Worm (Caenorhabditis elegans): ENCODE measurements around the gene F28B12.6.

The F28B12.6 gene

DNA sequence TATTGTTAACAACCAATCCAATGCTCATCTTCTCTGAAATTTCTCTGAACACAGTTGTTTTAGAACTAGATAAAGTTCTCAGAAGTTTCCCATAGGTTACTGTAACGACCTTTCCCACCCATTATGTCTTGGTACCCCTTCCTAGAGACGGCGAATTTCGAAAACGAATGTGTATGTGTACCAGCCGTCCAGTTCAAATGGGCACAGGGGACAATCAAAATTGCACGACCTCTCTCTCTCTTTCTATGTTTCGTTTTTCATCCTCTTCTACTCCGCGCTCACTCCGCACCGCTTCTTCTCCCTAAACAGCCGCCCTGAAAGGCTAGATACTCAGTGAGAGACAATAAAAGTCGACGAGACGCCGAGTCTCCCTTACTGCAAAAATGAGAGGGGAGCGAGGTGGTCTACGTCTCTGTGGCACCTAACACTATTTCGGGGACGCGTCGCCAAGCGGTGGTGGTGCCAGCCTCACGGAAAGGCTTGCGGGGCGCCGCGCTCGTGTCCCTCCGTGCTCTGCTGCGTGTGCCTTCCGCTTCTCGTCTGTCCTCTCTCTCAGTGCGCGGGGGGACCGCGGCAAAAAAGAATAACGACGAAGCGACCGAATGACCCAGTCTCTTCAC, 39.1 kb upstream of the F28B12.6 start (continued):
- no peak for TF ChIP-seq elt-3 (tag; optimal IDR thresholded peaks at IDR 0.05)
- TF ChIP-seq aly-2 (tag; optimal IDR thresholded peaks at IDR 0.05), result no peak
- TF ChIP-seq nhr-237 (tag; optimal IDR thresholded peaks at IDR 0.05), result no peak
- TF ChIP-seq pha-4 (tag; optimal IDR thresholded peaks at IDR 0.05), result peak; percentile 5
- peak; percentile 76 for TF ChIP-seq egl-5 (tag; optimal IDR thresholded peaks at IDR 0.05)
- TF ChIP-seq pqm-1 (tag; optimal IDR thresholded peaks at IDR 0.05), result peak; percentile 6
- no peak for TF ChIP-seq ztf-4 (tag; optimal IDR thresholded peaks at IDR 0.05)
- TF ChIP-seq nhr-67 (tag; optimal IDR thresholded peaks at IDR 0.05), result no peak
- TF ChIP-seq nhr-25 (tag; optimal IDR thresholded peaks at IDR 0.05), result no peak
- TF ChIP-seq nhr-76 (tag; optimal IDR thresholded peaks at IDR 0.05), result no peak
- no peak for TF ChIP-seq mdl-1 (tag; optimal IDR thresholded peaks at IDR 0.05)
- TF ChIP-seq ztf-11 (tag; optimal IDR thresholded peaks at IDR 0.05), result no peak
- no peak for TF ChIP-seq mml-1 (tag; optimal IDR thresholded peaks at IDR 0.05)
- no peak for TF ChIP-seq nhr-12 (tag; optimal IDR thresholded peaks at IDR 0.05)
- TF ChIP-seq sea-2 (GFP tag; optimal IDR thresholded peaks at IDR 0.05), result no peak
- TF ChIP-seq nhr-28 (tag; optimal IDR thresholded peaks at IDR 0.05), result no peak
- peak; percentile 68 for TF ChIP-seq ama-1 (optimal IDR thresholded peaks at IDR 0.05)
- no peak for TF ChIP-seq lin-15B (tag; optimal IDR thresholded peaks at IDR 0.05)
- no peak for TF ChIP-seq skn-1 (tag; optimal IDR thresholded peaks at IDR 0.05)
- TF ChIP-seq elt-1 (tag; optimal IDR thresholded peaks at IDR 0.05), result no peak
- TF ChIP-seq daf-12 (tag; optimal IDR thresholded peaks at IDR 0.05), result no peak

DNA sequence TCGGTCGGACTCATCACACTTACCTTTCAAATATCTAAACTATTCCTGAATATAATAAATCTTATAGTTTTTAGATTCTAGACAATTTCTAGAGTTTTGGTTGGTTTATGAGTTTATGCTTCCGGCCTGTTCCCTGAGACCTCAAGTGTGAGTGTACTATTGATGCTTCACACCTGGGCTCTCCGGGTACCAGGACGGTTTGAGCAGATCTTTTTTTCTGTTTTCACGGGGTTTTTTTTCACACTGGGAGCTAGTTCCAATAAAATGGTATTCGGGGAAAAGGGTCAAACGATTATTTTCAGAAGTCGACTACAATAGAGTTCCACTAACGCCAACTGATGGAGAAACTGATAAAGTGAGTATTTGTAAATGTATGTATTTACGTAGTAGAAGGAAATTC, 38.5 kb upstream of the F28B12.6 start:
- TF ChIP-seq ceh-9 (tag; optimal IDR thresholded peaks at IDR 0.05) (no peak), unc-62 (GFP tag; optimal IDR thresholded peaks at IDR 0.05) (no peak), lin-15B (tag; optimal IDR thresholded peaks at IDR 0.05) (no peak), ceh-16 (tag; optimal IDR thresholded peaks at IDR 0.05) (no peak), nhr-23 (tag; optimal IDR thresholded peaks at IDR 0.05) (no peak), R02D3.7 (tag; optimal IDR thresholded peaks at IDR 0.05) (no peak), fkh-10 (GFP tag; optimal IDR thresholded peaks at IDR 0.05) (no peak), nhr-12 (tag; optimal IDR thresholded peaks at IDR 0.05) (no peak), egl-27 (tag; optimal IDR thresholded peaks at IDR 0.05) (no peak), zag-1 (tag; optimal IDR thresholded peaks at IDR 0.05) (no peak), nfya-1 (tag; optimal IDR thresholded peaks at IDR 0.05; ENCODE audit: insufficient read depth) (no peak), jun-1 (tag; optimal IDR thresholded peaks at IDR 0.05) (no peak), nhr-28 (tag; optimal IDR thresholded peaks at IDR 0.05) (no peak), aly-2 (tag; optimal IDR thresholded peaks at IDR 0.05) (no peak), mdl-1 (tag; optimal IDR thresholded peaks at IDR 0.05) (no peak)

DNA sequence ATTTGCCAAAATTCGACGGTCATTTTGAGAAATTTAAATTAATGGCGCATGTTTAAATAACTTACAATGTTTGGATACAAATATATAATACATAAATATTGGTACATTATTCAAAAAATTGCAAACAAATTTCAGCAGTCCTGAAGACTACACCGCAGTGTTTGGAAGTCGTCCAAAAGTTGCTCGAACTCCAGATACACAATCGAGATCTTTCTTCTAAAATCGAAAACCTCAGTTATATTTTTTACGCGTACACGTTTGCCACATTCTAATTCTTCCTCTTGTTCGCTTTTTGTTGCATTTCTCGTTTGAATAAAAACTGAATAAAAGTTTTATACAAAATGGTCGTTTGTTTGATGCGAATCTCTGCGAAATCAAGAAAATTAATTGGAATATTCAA, 36.4 kb upstream of the F28B12.6 start, which contains the start of gene tsp-18:
tsp-18 (plus strand) TSS at position 301 of the 400 bp plus-strand sequence.
- TF ChIP-seq tbx-2 (tag; optimal IDR thresholded peaks at IDR 0.05) (no peak), unc-39 (tag; optimal IDR thresholded peaks at IDR 0.05) (no peak), mml-1 (tag; optimal IDR thresholded peaks at IDR 0.05) (no peak), hmg-11 (tag; optimal IDR thresholded peaks at IDR 0.05) (no peak), sea-2 (GFP tag; optimal IDR thresholded peaks at IDR 0.05) (no peak), aly-2 (tag; optimal IDR thresholded peaks at IDR 0.05) (no peak)

- TF ChIP-seq ceh-82 (tag; optimal IDR thresholded peaks at IDR 0.05) (no peak), nhr-11 (tag; optimal IDR thresholded peaks at IDR 0.05) (no peak), lsy-12 (tag; optimal IDR thresholded peaks at IDR 0.05) (no peak), elt-3 (tag; optimal IDR thresholded peaks at IDR 0.05) (no peak), nhr-67 (tag; optimal IDR thresholded peaks at IDR 0.05) (no peak), elt-1 (tag; optimal IDR thresholded peaks at IDR 0.05) (no peak), pqm-1 (tag; optimal IDR thresholded peaks at IDR 0.05) (no peak), ama-1 (optimal IDR thresholded peaks at IDR 0.05) (no peak), ceh-9 (tag; optimal IDR thresholded peaks at IDR 0.05) (no peak), hmg-11 (tag; optimal IDR thresholded peaks at IDR 0.05) (no peak), unc-39 (tag; optimal IDR thresholded peaks at IDR 0.05) (no peak), nhr-25 (tag; optimal IDR thresholded peaks at IDR 0.05) (no peak), fos-1 (tag; optimal IDR thresholded peaks at IDR 0.05) (no peak), aly-2 (tag; optimal IDR thresholded peaks at IDR 0.05) (no peak), fkh-2 (tag; optimal IDR thresholded peaks at IDR 0.05) (no peak), R02D3.7 (tag; optimal IDR thresholded peaks at IDR 0.05) (no peak), ztf-4 (tag; optimal IDR thresholded peaks at IDR 0.05) (no peak), jun-1 (tag; optimal IDR thresholded peaks at IDR 0.05) (no peak), mml-1 (tag; optimal IDR thresholded peaks at IDR 0.05) (no peak), ceh-16 (tag; optimal IDR thresholded peaks at IDR 0.05) (no peak)
Observed at ce11 chrII:5906274-5906673, 34.4 kb upstream of the F28B12.6 start, which contains the start of gene F59G1.8. Gene F59G1.8, plus strand, starts transcription at chrII:5906566.
